Worm (Caenorhabditis elegans) whole organism, midembryonic: ENCODE data around the gene C14A6.3.

ENCODE experiments used
- T22C8.4 ChIP-seq: fragments of 200-800 bp; sonication (Bioruptor generic); IDR thresholded peaks from 2 replicates; pipeline ENCODE4 v1.3.6; 2022; ENCODE audit warnings: missing genetic modification characterization, missing compliant biosample characterization
- cog-1 ChIP-seq: sonication (generic microtip); optimal IDR thresholded peaks from 2 replicates; lab custom pipeline; 2016; ENCODE audit warnings: missing genetic modification characterization, missing compliant biosample characterization
- flt-1 ChIP-seq: fragments of 200-800 bp; sonication (Bioruptor generic); IDR thresholded peaks from 2 replicates; pipeline ENCODE4 v1.3.6; 2022; ENCODE audit warnings: missing genetic modification characterization, missing compliant biosample characterization
- klf-2 ChIP-seq: fragments of 200-800 bp; sonication (Bioruptor generic); conservative IDR thresholded peaks from 2 replicates; pipeline ENCODE4 v1.3.6; 2022; ENCODE audit warnings: missing genetic modification reagents, missing genetic modification characterization, missing compliant biosample characterization
- med-1 ChIP-seq: sonication (generic microtip); optimal IDR thresholded peaks from 2 replicates; lab custom pipeline; 2017; ENCODE audit warnings: missing genetic modification characterization, mild to moderate bottlenecking, missing compliant biosample characterization, antibody characterized with exemption, missing genetic modification reagents; ENCODE audit not compliant: insufficient read depth
- ref-1 ChIP-seq: fragments of 200-800 bp; sonication (Bioruptor generic); conservative IDR thresholded peaks from 2 replicates; pipeline ENCODE4 v1.3.6; 2022; ENCODE audit warnings: missing genetic modification reagents, missing genetic modification characterization, missing compliant biosample characterization
- tab-1 ChIP-seq: fragments of 200-800 bp; sonication (Bioruptor generic); IDR thresholded peaks from 2 replicates; pipeline ENCODE4 v1.3.6; 2022; ENCODE audit warnings: missing genetic modification characterization, missing compliant biosample characterization
- ztf-23 ChIP-seq: fragments of 200-800 bp; sonication (Bioruptor generic); IDR thresholded peaks from 2 replicates; pipeline ENCODE4 v1.3.6; 2022; ENCODE audit warnings: missing genetic modification reagents, missing genetic modification characterization, missing compliant biosample characterization
- ztf-29 ChIP-seq: fragments of 200-800 bp; sonication (Bioruptor generic); IDR thresholded peaks from 2 replicates; pipeline ENCODE4 v1.3.6; 2022; ENCODE audit warnings: missing genetic modification reagents, missing genetic modification characterization, missing compliant biosample characterization

DNA sequence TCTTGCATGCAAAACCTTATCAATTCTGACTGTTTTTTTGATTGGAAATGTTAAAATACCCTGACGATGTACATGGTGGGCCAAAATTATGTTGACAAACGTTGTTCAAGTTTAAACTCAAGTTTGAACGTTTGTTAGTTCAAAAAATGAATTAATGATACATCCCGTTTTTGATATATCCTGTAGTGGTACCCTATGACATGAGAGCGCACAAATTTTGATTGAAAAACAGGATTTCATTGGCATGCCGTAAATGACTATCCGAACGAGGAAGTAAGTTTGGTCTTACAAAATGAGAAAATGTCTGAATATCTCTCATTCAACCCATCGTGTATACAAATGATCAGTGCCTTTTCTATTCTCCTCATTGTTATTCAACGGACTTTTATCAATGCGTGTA lies 5.0 kb upstream of the C14A6.3 start, which contains the start of gene Y37H2A.11:
- TF ChIP-seq T22C8.4 (GFP tag; lab: Robert Waterston, UW) (no peak), ztf-29 (no peak), flt-1 (no peak), med-1 (GFP tag; lab: Kevin White, UChicago) (no peak), ztf-23 (GFP tag; lab: Robert Waterston, UW) (no peak), tab-1 (GFP tag; lab: Robert Waterston, UW) (no peak), klf-2 (no peak), cog-1 (no peak), ref-1 (GFP tag; lab: Robert Waterston, UW) (no peak)
